Worm (Caenorhabditis elegans) whole organism, L1 larva: ENCODE measurements around the gene Y53C12B.1.

Experiments
- C16A3.4 ChIP-seq: fragments of 150-350 bp; optimal IDR thresholded peaks from 2 replicates; lab custom pipeline; 2014; ENCODE audit warnings: missing biosample characterization, missing genetic modification characterization
- C34B4.2 ChIP-seq: sonication (generic microtip); optimal IDR thresholded peaks from 2 replicates; lab custom pipeline; 2017; ENCODE audit warnings: mild to moderate bottlenecking, missing genetic modification characterization, missing compliant biosample characterization
- F16B12.6 ChIP-seq: fragments of 150-350 bp; optimal IDR thresholded peaks from 2 replicates; lab custom pipeline; 2014; ENCODE audit warnings: missing biosample characterization, missing genetic modification characterization
- Y116A8C.19 ChIP-seq: sonication (generic microtip); optimal IDR thresholded peaks from 2 replicates; lab custom pipeline; 2016; ENCODE audit warnings: missing compliant biosample characterization, missing genetic modification characterization, borderline replicate concordance
- alr-1 ChIP-seq: fragments of 200-800 bp; sonication (Bioruptor generic); optimal IDR thresholded peaks from 2 replicates; lab custom pipeline; 2018; ENCODE audit warnings: borderline replicate concordance, mild to moderate bottlenecking, missing genetic modification characterization, missing compliant biosample characterization
- aly-2 ChIP-seq: fragments of 150-350 bp; optimal IDR thresholded peaks from 2 replicates; lab custom pipeline; 2014; ENCODE audit warnings: missing biosample characterization, missing genetic modification characterization
- ama-1 ChIP-seq: fragments of 150-350 bp; optimal IDR thresholded peaks from 2 replicates; lab custom pipeline; 2014
- ceh-63 ChIP-seq: fragments of 200-800 bp; sonication (Bioruptor generic); optimal IDR thresholded peaks from 2 replicates; lab custom pipeline; 2018; ENCODE audit warnings: mild to moderate bottlenecking, missing genetic modification characterization, missing compliant biosample characterization
- ceh-82 ChIP-seq, 3 experiments: fragments of 150-350 bp in 1 of 3; sonication (generic microtip) in 2 of 3; optimal IDR thresholded peaks; 2 replicates each; lab custom pipeline; 2014 to 2017; ENCODE audit warnings: missing biosample characterization in 3 of 3, missing genetic modification characterization in 3 of 3
- ceh-88 ChIP-seq: fragments of 200-800 bp; sonication (Bioruptor generic); IDR thresholded peaks from 2 replicates; pipeline ENCODE4 v1.3.6; 2022; ENCODE audit warnings: missing genetic modification characterization, missing compliant biosample characterization
- dpl-1 ChIP-seq, 3 experiments: fragments of 150-350 bp in 2 of 3; sonication (generic microtip) in 1 of 3; optimal IDR thresholded peaks; 2 replicates each; lab custom pipeline; 2014 to 2017; ENCODE audit warnings: missing biosample characterization in 3 of 3, missing genetic modification characterization in 3 of 3, missing genetic modification reagents in 3 of 3
- dsc-1 ChIP-seq: sonication (generic microtip); optimal IDR thresholded peaks from 2 replicates; lab custom pipeline; 2016; ENCODE audit warnings: mild to moderate bottlenecking, missing genetic modification characterization, missing compliant biosample characterization
- efl-1 ChIP-seq, 4 experiments: fragments of 150-350 bp; optimal IDR thresholded peaks in 3 of 4; peaks in 1 of 4; 1 replicate in 1 of 4; 2 replicates in 3 of 4; lab custom pipeline; 2014; ENCODE audit warnings: missing biosample characterization in 2 of 4, missing genetic modification characterization in 2 of 4, missing genetic modification reagents in 2 of 4
- efl-3 ChIP-seq: fragments of 200-800 bp; sonication (Bioruptor generic); optimal IDR thresholded peaks from 2 replicates; lab custom pipeline; 2018; ENCODE audit warnings: mild to moderate bottlenecking, missing genetic modification characterization, missing compliant biosample characterization
- egl-13 ChIP-seq: sonication (generic microtip); optimal IDR thresholded peaks from 2 replicates; lab custom pipeline; 2016; ENCODE audit warnings: missing genotype, missing genetic modification reagents, missing genetic modification characterization, missing compliant biosample characterization
- elt-2 ChIP-seq: sonication (generic microtip); optimal IDR thresholded peaks from 2 replicates; lab custom pipeline; 2016; ENCODE audit warnings: missing genetic modification characterization, mild to moderate bottlenecking, inconsistent platforms, missing compliant biosample characterization, missing genetic modification reagents
- ets-5 ChIP-seq: fragments of 200-800 bp; sonication (Bioruptor generic); IDR thresholded peaks from 2 replicates; pipeline ENCODE4 v1.3.6; 2022; ENCODE audit warnings: missing genetic modification characterization, missing compliant biosample characterization
- fkh-4 ChIP-seq: sonication (generic microtip); optimal IDR thresholded peaks from 2 replicates; lab custom pipeline; 2016; ENCODE audit warnings: missing compliant biosample characterization, missing genetic modification characterization, borderline replicate concordance
- hlh-4 ChIP-seq: sonication (generic microtip); optimal IDR thresholded peaks from 2 replicates; lab custom pipeline; 2016; ENCODE audit warnings: mild to moderate bottlenecking, missing genetic modification characterization, missing compliant biosample characterization
- irx-1 ChIP-seq: sonication (generic microtip); optimal IDR thresholded peaks from 2 replicates; lab custom pipeline; 2016; ENCODE audit warnings: missing genetic modification characterization, missing compliant biosample characterization
- isw-1 ChIP-seq: fragments of 200-800 bp; sonication (Bioruptor generic); IDR thresholded peaks from 2 replicates; pipeline ENCODE4 v1.3.6; 2022; ENCODE audit warnings: missing genetic modification characterization, missing compliant biosample characterization
- jun-1 ChIP-seq: fragments of 150-350 bp; optimal IDR thresholded peaks from 2 replicates; lab custom pipeline; 2014; ENCODE audit warnings: missing biosample characterization, missing genetic modification reagents, missing genetic modification characterization
- lin-14 ChIP-seq: fragments of 200-800 bp; sonication (Bioruptor generic); optimal IDR thresholded peaks from 2 replicates; lab custom pipeline; 2018; ENCODE audit warnings: mild to moderate bottlenecking, missing genetic modification characterization, moderate library complexity, missing compliant biosample characterization
- lin-15B ChIP-seq: fragments of 150-350 bp; sonication (generic microtip); optimal IDR thresholded peaks from 3 replicates; lab custom pipeline; 2014; ENCODE audit warnings: missing biosample characterization, missing genetic modification characterization
- lin-35 ChIP-seq, 2 experiments: fragments of 150-350 bp; optimal IDR thresholded peaks; 2 replicates each; lab custom pipeline; 2014; ENCODE audit warnings: missing biosample characterization in 2 of 2, missing genetic modification characterization in 2 of 2, missing genetic modification reagents in 2 of 2
- lir-3 ChIP-seq: sonication (generic microtip); optimal IDR thresholded peaks from 2 replicates; lab custom pipeline; 2016; ENCODE audit warnings: mild to moderate bottlenecking, missing genetic modification characterization, moderate library complexity, missing compliant biosample characterization; ENCODE audit not compliant: poor library complexity
- lsy-2 ChIP-seq, 2 experiments: fragments of 150-350 bp; optimal IDR thresholded peaks; 2 replicates each; lab custom pipeline; 2014; ENCODE audit warnings: missing biosample characterization in 2 of 2, missing genetic modification characterization in 2 of 2
- mef-2 ChIP-seq: fragments of 150-350 bp; optimal IDR thresholded peaks from 2 replicates; lab custom pipeline; 2014; ENCODE audit warnings: missing biosample characterization, missing genetic modification characterization
- nhr-11 ChIP-seq: fragments of 150-350 bp; optimal IDR thresholded peaks from 2 replicates; lab custom pipeline; 2014; ENCODE audit warnings: missing biosample characterization, missing genetic modification characterization
- nhr-12 ChIP-seq: sonication (generic microtip); optimal IDR thresholded peaks from 2 replicates; lab custom pipeline; 2017; ENCODE audit warnings: missing biosample characterization, missing genetic modification characterization
- nhr-20 ChIP-seq: sonication (generic microtip); optimal IDR thresholded peaks from 2 replicates; lab custom pipeline; 2016; ENCODE audit warnings: mild to moderate bottlenecking, missing genetic modification characterization, missing compliant biosample characterization
- nhr-28 ChIP-seq: fragments of 150-350 bp; optimal IDR thresholded peaks from 2 replicates; lab custom pipeline; 2014; ENCODE audit warnings: missing biosample characterization, missing genetic modification characterization
- nhr-47 ChIP-seq: sonication (generic microtip); optimal IDR thresholded peaks from 2 replicates; lab custom pipeline; 2016; ENCODE audit warnings: mild to moderate bottlenecking, missing genetic modification characterization, moderate library complexity, missing compliant biosample characterization
- nhr-71 ChIP-seq: sonication (generic microtip); optimal IDR thresholded peaks from 2 replicates; lab custom pipeline; 2016; ENCODE audit warnings: mild to moderate bottlenecking, missing genetic modification characterization, moderate library complexity, missing compliant biosample characterization
- nhr-90 ChIP-seq: sonication (generic microtip); optimal IDR thresholded peaks from 2 replicates; lab custom pipeline; 2016; ENCODE audit warnings: mild to moderate bottlenecking, missing genetic modification characterization, missing compliant biosample characterization; ENCODE audit not compliant: poor library complexity
- pag-3 ChIP-seq: sonication (generic microtip); optimal IDR thresholded peaks from 2 replicates; lab custom pipeline; 2017; ENCODE audit warnings: missing genetic modification characterization, mild to moderate bottlenecking, missing compliant biosample characterization, antibody characterized with exemption, borderline replicate concordance; ENCODE audit not compliant: insufficient read depth
- pqm-1 ChIP-seq: sonication (generic microtip); optimal IDR thresholded peaks from 3 replicates; lab custom pipeline; 2017; ENCODE audit warnings: missing biosample characterization, missing genetic modification characterization
- skn-1 ChIP-seq: fragments of 150-350 bp; optimal IDR thresholded peaks from 2 replicates; lab custom pipeline; 2014; ENCODE audit warnings: missing biosample characterization, missing genetic modification characterization
- tbx-2 ChIP-seq: sonication (generic microtip); optimal IDR thresholded peaks from 2 replicates; lab custom pipeline; 2016; ENCODE audit warnings: missing genetic modification characterization, missing compliant biosample characterization
- tlp-1 ChIP-seq: fragments of 150-350 bp; optimal IDR thresholded peaks from 2 replicates; lab custom pipeline; 2014; ENCODE audit warnings: missing biosample characterization, missing genetic modification characterization
- xbp-1 ChIP-seq: sonication (generic microtip); optimal IDR thresholded peaks from 2 replicates; lab custom pipeline; 2016; ENCODE audit warnings: missing genetic modification characterization, missing compliant biosample characterization
- ztf-4 ChIP-seq: fragments of 150-350 bp; optimal IDR thresholded peaks from 2 replicates; lab custom pipeline; 2014; ENCODE audit warnings: missing biosample characterization, missing genetic modification characterization

The Y53C12B.1 gene

ce11 chrII:9746069-9746468 is at the start of gene Y53C12B.1, which contains the start of gene nos-3 (continued):
- TF ChIP-seq nhr-12 (tag; lab: Kevin White, UChicago) (no peak), ets-5 (no peak), lin-15B (tag; lab: Kevin White, UChicago) (peak; percentile 57), ztf-4 (tag; lab: Kevin White, UChicago) (no peak), Y116A8C.19 (tag; lab: Kevin White, UChicago) (no peak), nhr-28 (tag; lab: Kevin White, UChicago) (no peak), aly-2 (peak; percentile 65), isw-1 (peak; percentile 89), hlh-4 (no peak), nhr-11 (tag; lab: Kevin White, UChicago) (peak; percentile 62), tbx-2 (tag; lab: Kevin White, UChicago) (peak; percentile 75), nhr-47 (tag; lab: Kevin White, UChicago) (peak; percentile 80), mef-2 (tag; lab: Kevin White, UChicago) (no peak), irx-1 (peak; percentile 68), tlp-1 (tag; lab: Kevin White, UChicago) (no peak), xbp-1 (tag; lab: Kevin White, UChicago) (peak; percentile 80), ceh-88 (GFP tag; lab: Robert Waterston, UW) (no peak), skn-1 (peak; percentile 82), efl-3 (no peak), fkh-4 (tag; lab: Kevin White, UChicago) (no peak), ceh-63 (GFP tag; lab: Kevin White, UChicago) (no peak), dpl-1 (GFP tag; optimal IDR thresholded peaks at IDR 0.05; lab: Kevin White, UChicago) (peak; percentile 71 to 81 (median 78)), nhr-71 (tag; lab: Kevin White, UChicago) (peak; percentile 85), lsy-2 (tag; optimal IDR thresholded peaks at IDR 0.05; lab: Kevin White, UChicago) (peak; percentile 99), alr-1 (tag; lab: Kevin White, UChicago) (no peak), lin-35 (GFP tag; optimal IDR thresholded peaks at IDR 0.05; lab: Kevin White, UChicago) (peak; percentile 83 to 87), ceh-82 (tag; optimal IDR thresholded peaks at IDR 0.05; lab: Kevin White, UChicago) (peak; percentile 54 to 84 (median 77)), lir-3 (peak; percentile 63), C34B4.2 (tag; lab: Kevin White, UChicago) (no peak), elt-2 (tag; lab: Kevin White, UChicago) (peak; percentile 28), C16A3.4 (tag; lab: Kevin White, UChicago) (peak; percentile 90)
- TF ChIP-seq, all 84 proteins: peak for 49

ce11 chrII:9793197-9793596 is 47.3 kb upstream of the Y53C12B.1 start, which contains the start of gene cyp-13A3:
TSS of gene cyp-13A3 (minus strand) at chrII:9793297.
- TF ChIP-seq dpl-1 (GFP tag; optimal IDR thresholded peaks at IDR 0.05; lab: Kevin White, UChicago) = no peak
- peak; percentile 70 for TF ChIP-seq nhr-20

- TF ChIP-seq pqm-1 (tag; lab: Kevin White, UChicago) = peak; percentile 81
- TF ChIP-seq nhr-90 (tag; lab: Kevin White, UChicago) = peak; percentile 14
- TF ChIP-seq lin-14 (GFP tag; lab: Kevin White, UChicago) = peak; percentile 31
- no peak for TF ChIP-seq hlh-4
- peak; percentile 62 for TF ChIP-seq nhr-20
- no peak for TF ChIP-seq dsc-1 (tag; lab: Kevin White, UChicago)
- peak; percentile 32 for TF ChIP-seq jun-1 (tag; lab: Kevin White, UChicago)
- no peak for TF ChIP-seq ama-1 (lab: Kevin White, UChicago)
- TF ChIP-seq lin-35 (GFP tag; optimal IDR thresholded peaks at IDR 0.05; lab: Kevin White, UChicago) = peak in 1 of 2 experiments; percentile 45
- TF ChIP-seq aly-2 = no peak
- no peak for TF ChIP-seq ceh-82 (tag; optimal IDR thresholded peaks at IDR 0.05; lab: Kevin White, UChicago)
- TF ChIP-seq egl-13 = no peak
- no peak for TF ChIP-seq C34B4.2 (tag; lab: Kevin White, UChicago)
- TF ChIP-seq ztf-4 (tag; lab: Kevin White, UChicago) = no peak
- TF ChIP-seq pag-3 = no peak
- peak; percentile 40 for TF ChIP-seq nhr-71 (tag; lab: Kevin White, UChicago)
- TF ChIP-seq F16B12.6 (tag; lab: Kevin White, UChicago) = no peak
- no peak for TF ChIP-seq efl-1 (optimal IDR thresholded peaks at IDR 0.05; lab: Kevin White, UChicago)
- peak in 1 of 2 experiments; percentile 4 for TF ChIP-seq efl-1 (GFP tag; optimal IDR thresholded peaks at IDR 0.05 in 1 of 2; lab: Kevin White, UChicago)
- TF ChIP-seq elt-2 (tag; lab: Kevin White, UChicago) = peak; percentile 95
Observed at ce11 chrII:9791185-9791584, 45.3 kb upstream of the Y53C12B.1 start.
